Worm (Caenorhabditis elegans): ENCODE results near the gene tut-2.

ce11 chrV:10654165-10654564 is 3.9 kb upstream of the tut-2 start, which contains the start of gene ugt-35:
- TF ChIP-seq med-1 (GFP tag; optimal IDR thresholded peaks at IDR 0.05; ENCODE audit: insufficient read depth) (no peak), klf-2 (GFP tag; conservative IDR thresholded peaks at IDR 0.05) (no peak), tab-1 (GFP tag; IDR thresholded peaks at IDR 0.05) (no peak), ztf-23 (GFP tag; IDR thresholded peaks at IDR 0.05) (no peak), cog-1 (tag; optimal IDR thresholded peaks at IDR 0.05) (no peak), flt-1 (GFP tag; IDR thresholded peaks at IDR 0.05) (no peak), ztf-29 (GFP tag; IDR thresholded peaks at IDR 0.05) (no peak), ref-1 (GFP tag; conservative IDR thresholded peaks at IDR 0.05) (no peak)

Measured in whole organism, midembryonic.